Worm (Caenorhabditis elegans): Measurements from ENCODE around the gene Y49F6B.12.

The Y49F6B.12 gene

ce11 chrII:3502520-3503323 lies 30.5 kb upstream of the Y49F6B.12 start, which contains the start of the genes col-71 and Y49F6B.2 (continued):
- TF ChIP-seq tra-1 (GFP tag; IDR thresholded peaks at IDR 0.05), result no peak
- no peak for TF ChIP-seq ztf-11 (tag; optimal IDR thresholded peaks at IDR 0.05)
- TF ChIP-seq nhr-42 (GFP tag; IDR thresholded peaks at IDR 0.05), result no peak
- TF ChIP-seq hmg-1.1 (GFP tag; IDR thresholded peaks at IDR 0.05), result 0 out of 2 replicates have a peak, but pooled peaks have one; percentile 36
- TF ChIP-seq nhr-25 (tag; optimal IDR thresholded peaks at IDR 0.05; ENCODE audit: borderline replicate concordance, insufficient read depth), result no peak
- TF ChIP-seq lsy-2 (tag; optimal IDR thresholded peaks at IDR 0.05), result peak in 1 of 2 experiments; percentile 85
- TF ChIP-seq D1046.2 (GFP tag; IDR thresholded peaks at IDR 0.05), result 0 out of 2 replicates have a peak, but pooled peaks have one; percentile 52
- peak; percentile 66 for TF ChIP-seq dve-1 (tag; optimal IDR thresholded peaks at IDR 0.05; ENCODE audit: insufficient read depth)
- no peak for TF ChIP-seq ceh-28 (tag; optimal IDR thresholded peaks at IDR 0.05)
- no peak for TF ChIP-seq egl-27 (tag; optimal IDR thresholded peaks at IDR 0.05)
- no peak for TF ChIP-seq nhr-10 (tag; optimal IDR thresholded peaks at IDR 0.05)
- peak; percentile 98 for TF ChIP-seq lin-38 (GFP tag; IDR thresholded peaks at IDR 0.05)
- TF ChIP-seq Y5F2A.4 (GFP tag; optimal IDR thresholded peaks at IDR 0.05), result no peak
- peak; percentile 67 for TF ChIP-seq duxl-1 (tag; optimal IDR thresholded peaks at IDR 0.05; ENCODE audit: poor library complexity)
- no peak for TF ChIP-seq ZK546.5 (tag; optimal IDR thresholded peaks at IDR 0.05)
- TF ChIP-seq R02D3.7 (tag; optimal IDR thresholded peaks at IDR 0.05), result no peak
- 0 out of 2 replicates have a peak, but pooled peaks have one; percentile 18 for TF ChIP-seq pha-4 (GFP tag; IDR thresholded peaks at IDR 0.05)
- TF ChIP-seq pha-4 (tag; optimal IDR thresholded peaks at IDR 0.05), result no peak
- TF ChIP-seq T20F7.1 (GFP tag; optimal IDR thresholded peaks at IDR 0.05), result no peak
- TF ChIP-seq ceh-44 (GFP tag; IDR thresholded peaks at IDR 0.05), result peak; percentile 48; the same call in 1 of the 2 replicates
- TF ChIP-seq tag-97 (GFP tag; IDR thresholded peaks at IDR 0.05), result no peak
- peak; percentile 15 for TF ChIP-seq hlh-11 (tag; optimal IDR thresholded peaks at IDR 0.05)
- TF ChIP-seq nhr-6 (tag; optimal IDR thresholded peaks at IDR 0.05), result peak; percentile 45
- no peak for TF ChIP-seq sdz-12 (GFP tag; optimal IDR thresholded peaks at IDR 0.05)
- no peak for TF ChIP-seq nhr-111 (GFP tag; optimal IDR thresholded peaks at IDR 0.05)
- peak; percentile 66 for TF ChIP-seq fkh-10 (GFP tag; optimal IDR thresholded peaks at IDR 0.05)
- no peak for TF ChIP-seq lin-1 (GFP tag; IDR thresholded peaks at IDR 0.05)
- no peak for TF ChIP-seq mxl-2 (GFP tag; conservative IDR thresholded peaks at IDR 0.05)
- 0 out of 2 replicates have a peak, but pooled peaks have one; percentile 7 for TF ChIP-seq arid-1 (GFP tag; conservative IDR thresholded peaks at IDR 0.05)
- no peak for TF ChIP-seq unc-39 (tag; optimal IDR thresholded peaks at IDR 0.05)
- TF ChIP-seq zfp-3 (GFP tag; conservative IDR thresholded peaks at IDR 0.05), result peak; percentile 42; the same call in 1 of the 2 replicates
- no peak for TF ChIP-seq mdl-1 (tag; optimal IDR thresholded peaks at IDR 0.05)
- peak; percentile 99 for TF ChIP-seq mes-2 (tag; optimal IDR thresholded peaks at IDR 0.05; ENCODE audit: poor library complexity, severe bottlenecking)
- TF ChIP-seq pqm-1 (tag; optimal IDR thresholded peaks at IDR 0.05), result no peak
- TF ChIP-seq F26F4.8 (GFP tag; conservative IDR thresholded peaks at IDR 0.05), result no peak
- TF ChIP-seq nhr-102 (tag; optimal IDR thresholded peaks at IDR 0.05), result no peak
- TF ChIP-seq dpl-1 (GFP tag; optimal IDR thresholded peaks at IDR 0.05), result peak; percentile 70
- TF ChIP-seq unc-62 (GFP tag; optimal IDR thresholded peaks at IDR 0.05 in 1 of 2), result peak in 1 of 2 experiments; percentile 97
- TF ChIP-seq unc-62 (tag; optimal IDR thresholded peaks at IDR 0.05), result no peak
- peak; percentile 64; the same call in 1 of the 2 replicates for TF ChIP-seq dmd-9 (GFP tag; IDR thresholded peaks at IDR 0.05)
- peak; percentile 91 for TF ChIP-seq unc-130 (GFP tag; optimal IDR thresholded peaks at IDR 0.05)
- TF ChIP-seq daf-8 (GFP tag; IDR thresholded peaks at IDR 0.05), result no peak
- TF ChIP-seq jun-1 (tag; optimal IDR thresholded peaks at IDR 0.05), result no peak
- TF ChIP-seq php-3 (GFP tag; IDR thresholded peaks at IDR 0.05), result 0 out of 2 replicates have a peak, but pooled peaks have one; percentile 30
- no peak for TF ChIP-seq vab-7 (GFP tag; IDR thresholded peaks at IDR 0.05)
- peak; percentile 43; the same call in 1 of the 2 replicates for TF ChIP-seq madf-9 (GFP tag; conservative IDR thresholded peaks at IDR 0.05)
- no peak for TF ChIP-seq lin-39 (tag; optimal IDR thresholded peaks at IDR 0.05)
- no peak for TF ChIP-seq F44E2.7 (GFP tag; IDR thresholded peaks at IDR 0.05)

Measured in whole organism, L4 larva.